Worm (Caenorhabditis elegans): ENCODE measurements around the gene unc-18.

DNA sequence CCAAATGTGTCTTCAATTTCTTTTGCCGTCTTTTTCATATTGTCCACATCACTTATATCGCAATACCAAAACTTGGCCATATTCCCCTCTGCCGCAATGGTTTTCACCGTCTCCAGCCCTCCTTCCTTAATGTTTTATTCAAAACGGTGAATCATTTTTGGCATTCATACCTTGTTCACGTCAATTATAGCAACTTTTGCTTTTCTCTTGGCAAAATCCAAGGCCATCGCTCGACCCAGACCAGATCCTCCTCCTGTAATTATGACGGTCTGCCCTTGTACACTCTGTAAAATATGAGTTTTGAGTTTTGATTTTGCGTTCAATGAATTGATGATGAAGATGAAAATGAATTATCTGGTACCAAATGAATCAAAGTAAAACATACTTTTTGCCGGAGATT is 18.3 kb upstream of the unc-18 start:
- TF ChIP-seq ctbp-1 (GFP tag; IDR thresholded peaks at IDR 0.05) (no peak), skn-1 (tag; optimal IDR thresholded peaks at IDR 0.05) (no peak), ama-1 (optimal IDR thresholded peaks at IDR 0.05) (no peak), dmd-6 (GFP tag; IDR thresholded peaks at IDR 0.05) (no peak), fos-1 (tag; optimal IDR thresholded peaks at IDR 0.05) (no peak), ceh-28 (tag; optimal IDR thresholded peaks at IDR 0.05) (no peak), lin-15B (tag; optimal IDR thresholded peaks at IDR 0.05) (no peak)
